Worm (Caenorhabditis elegans) whole organism, L2 larva: ENCODE measurements around the gene rbr-2.

ENCODE experiments used
- blmp-1 ChIP-seq: sonication (generic microtip); optimal IDR thresholded peaks from 2 replicates; lab custom pipeline; 2017; ENCODE audit warnings: missing genetic modification characterization, mild to moderate bottlenecking, missing compliant biosample characterization, antibody characterized with exemption, moderate library complexity; ENCODE audit not compliant: insufficient read depth
- nhr-237 ChIP-seq: fragments of 150-350 bp; optimal IDR thresholded peaks from 2 replicates; lab custom pipeline; 2014; ENCODE audit warnings: missing biosample characterization, missing genetic modification characterization
- skn-1 ChIP-seq: sonication (generic microtip); optimal IDR thresholded peaks from 2 replicates; lab custom pipeline; 2017; ENCODE audit warnings: missing biosample characterization, missing genetic modification characterization
- unc-39 ChIP-seq: fragments of 150-350 bp; optimal IDR thresholded peaks from 2 replicates; lab custom pipeline; 2014; ENCODE audit warnings: missing biosample characterization, missing genetic modification characterization
- ztf-4 ChIP-seq: fragments of 150-350 bp; optimal IDR thresholded peaks from 2 replicates; lab custom pipeline; 2014; ENCODE audit warnings: missing biosample characterization, missing genetic modification characterization

DNA sequence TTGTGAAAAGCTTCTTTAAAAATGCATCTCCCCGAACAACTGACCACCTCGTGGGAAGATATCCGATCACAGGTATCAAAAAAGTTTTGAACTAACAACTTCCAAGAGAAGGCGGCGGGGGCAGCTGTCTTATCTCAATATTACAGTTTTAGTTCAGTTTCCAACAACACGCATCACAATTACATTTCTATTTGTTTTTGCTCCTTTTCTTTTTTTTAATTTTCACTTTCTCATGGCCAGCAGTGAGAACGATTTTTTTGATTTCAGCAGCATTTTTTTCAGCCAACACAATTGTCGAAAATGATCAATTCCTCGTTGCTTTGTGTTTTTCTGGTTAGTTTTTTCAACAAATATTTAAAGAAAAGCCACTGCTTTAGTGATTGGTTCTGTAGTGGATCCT lies 6.8 kb upstream of the rbr-2 start, which contains the start of gene ZK593.2:
- no peak for TF ChIP-seq skn-1 (tag; lab: Kevin White, UChicago)
- TF ChIP-seq unc-39 (tag; lab: Kevin White, UChicago), result no peak
- TF ChIP-seq nhr-237, result no peak
- no peak for TF ChIP-seq ztf-4 (tag; lab: Kevin White, UChicago)
- TF ChIP-seq blmp-1 (tag; lab: Kevin White, UChicago), result no peak
